Worm (Caenorhabditis elegans): ENCODE results near the gene hsp-17.

The hsp-17 gene

DNA sequence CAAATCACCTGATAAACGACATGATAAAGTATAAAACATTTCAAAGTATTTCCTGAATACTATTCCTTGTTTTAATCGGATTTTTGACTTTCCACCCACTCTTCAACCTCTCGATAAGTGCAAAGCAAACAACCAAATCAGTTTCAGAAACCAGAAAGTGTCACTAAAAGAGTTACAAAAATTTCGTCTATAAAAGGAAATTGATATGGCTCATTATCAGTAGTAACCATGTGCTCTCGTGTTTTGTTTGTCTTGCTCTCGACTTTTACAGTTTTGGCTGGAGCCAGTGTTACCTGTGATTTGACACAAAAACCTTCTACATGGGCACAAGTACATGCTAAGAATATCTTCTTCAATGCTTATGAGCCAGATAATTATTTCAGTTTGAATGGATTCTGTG is 2.0 kb downstream of the hsp-17 start, which contains the start of gene F52E1.14 (continued):
- no peak for TF ChIP-seq saeg-2 (GFP tag; IDR thresholded peaks at IDR 0.05)
- TF ChIP-seq pha-4 (GFP tag; IDR thresholded peaks at IDR 0.05) = no peak
- TF ChIP-seq pha-4 (tag; optimal IDR thresholded peaks at IDR 0.05) = no peak
- TF ChIP-seq ceh-82 (tag; optimal IDR thresholded peaks at IDR 0.05) = no peak
- TF ChIP-seq cey-2 (tag; optimal IDR thresholded peaks at IDR 0.05; ENCODE audit: borderline replicate concordance, insufficient read depth) = peak; percentile 62
- TF ChIP-seq nhr-25 (tag; optimal IDR thresholded peaks at IDR 0.05; ENCODE audit: borderline replicate concordance, insufficient read depth) = no peak
- TF ChIP-seq zip-2 (tag; optimal IDR thresholded peaks at IDR 0.05) = no peak
- peak; percentile 37; the same call in 1 of the 2 replicates for TF ChIP-seq php-3 (GFP tag; IDR thresholded peaks at IDR 0.05)
- 0 out of 2 replicates have a peak, but pooled peaks have one; percentile 5 for TF ChIP-seq nhr-41 (GFP tag; IDR thresholded peaks at IDR 0.05)
- no peak for TF ChIP-seq daf-12 (tag; optimal IDR thresholded peaks at IDR 0.05)

DNA sequence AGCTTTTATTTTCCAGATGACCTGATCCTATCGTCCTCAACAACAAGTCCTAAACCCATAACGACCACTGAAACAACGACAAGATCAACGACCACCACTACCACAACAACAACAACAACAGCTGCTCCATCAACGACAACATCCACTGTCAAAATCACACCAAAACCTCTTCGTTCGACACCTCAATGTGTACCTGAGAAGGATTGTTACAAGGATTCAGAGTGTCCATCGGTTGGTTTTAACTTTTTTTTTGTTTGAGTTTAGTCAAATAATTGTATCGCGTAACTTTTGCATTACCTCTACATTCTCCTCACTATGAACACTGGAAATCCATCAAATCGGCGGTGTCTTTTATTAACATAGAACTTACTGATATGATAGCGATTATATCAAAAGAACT is 5.7 kb downstream of the hsp-17 start:
- TF ChIP-seq unc-62 (GFP tag; optimal IDR thresholded peaks at IDR 0.05 in 1 of 2) (peak in 1 of 2 experiments; percentile 92), unc-62 (tag; optimal IDR thresholded peaks at IDR 0.05) (no peak), lin-29 (GFP tag; IDR thresholded peaks at IDR 0.05) (no peak), daf-16 (GFP tag; optimal IDR thresholded peaks at IDR 0.05) (peak in 1 of 2 experiments; percentile 79), daf-16 (tag; optimal IDR thresholded peaks at IDR 0.05) (no peak)

DNA sequence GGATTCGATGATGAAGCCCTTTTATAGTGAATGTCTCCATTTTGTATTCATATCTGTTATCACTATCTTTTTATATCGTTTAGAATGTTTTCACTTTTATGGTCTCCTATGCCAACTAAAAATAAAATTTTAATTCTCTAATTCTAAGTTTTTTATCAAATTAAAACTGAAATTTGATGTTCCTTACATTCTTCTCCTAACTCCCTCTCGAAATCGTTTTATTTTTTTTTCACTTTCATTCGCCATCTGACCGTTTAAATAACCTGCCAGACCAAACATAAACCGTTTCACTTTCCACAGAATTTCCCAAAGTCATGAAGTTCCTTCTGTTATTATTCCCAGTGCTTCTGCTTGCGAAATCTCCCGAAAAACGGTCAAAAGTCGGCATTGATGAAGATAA is 6.5 kb downstream of the hsp-17 start, which contains the start of gene F52E1.5:
Gene F52E1.5, plus strand, starts transcription at position 301 of the 400 bp plus-strand sequence.
- no peak for TF ChIP-seq hlh-11 (tag; optimal IDR thresholded peaks at IDR 0.05)

DNA sequence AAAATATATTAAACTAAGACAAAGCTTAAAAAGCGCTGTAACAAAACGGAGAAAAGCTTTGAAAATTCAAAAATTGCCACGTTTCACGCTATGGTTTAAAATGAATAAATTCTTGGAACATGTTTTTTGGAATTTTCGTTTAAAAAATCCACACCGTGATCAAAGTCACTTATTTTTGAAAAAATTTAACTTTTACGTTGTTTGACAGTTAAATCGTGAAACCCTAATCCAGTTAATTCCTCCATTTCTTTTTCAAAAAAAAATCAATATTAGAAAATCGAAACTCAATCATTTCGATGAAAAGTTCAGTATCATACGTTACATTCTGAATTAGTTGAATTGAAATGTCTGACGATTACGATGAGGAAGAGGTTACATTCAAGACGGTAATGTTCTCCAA is 9.9 kb downstream of the hsp-17 start, which contains the start of gene F38E1.3:
Gene F38E1.3, plus strand, starts transcription at position 301 of the 400 bp plus-strand sequence.
- TF ChIP-seq daf-8 (GFP tag; IDR thresholded peaks at IDR 0.05) = no peak
- TF ChIP-seq mdl-1 (tag; optimal IDR thresholded peaks at IDR 0.05) = no peak
- no peak for TF ChIP-seq skn-1 (tag; optimal IDR thresholded peaks at IDR 0.05)
- no peak for TF ChIP-seq ztf-7 (tag; optimal IDR thresholded peaks at IDR 0.05)
- no peak for TF ChIP-seq lir-3 (tag; optimal IDR thresholded peaks at IDR 0.05)
- TF ChIP-seq set-16 (GFP tag; IDR thresholded peaks at IDR 0.05) = no peak
- TF ChIP-seq zfp-3 (GFP tag; conservative IDR thresholded peaks at IDR 0.05) = no peak
- no peak for TF ChIP-seq dve-1 (tag; optimal IDR thresholded peaks at IDR 0.05; ENCODE audit: insufficient read depth)
- TF ChIP-seq nhr-11 (tag; optimal IDR thresholded peaks at IDR 0.05) = no peak
- TF ChIP-seq tra-1 (GFP tag; IDR thresholded peaks at IDR 0.05) = no peak
- no peak for TF ChIP-seq lim-7 (GFP tag; IDR thresholded peaks at IDR 0.05)

DNA sequence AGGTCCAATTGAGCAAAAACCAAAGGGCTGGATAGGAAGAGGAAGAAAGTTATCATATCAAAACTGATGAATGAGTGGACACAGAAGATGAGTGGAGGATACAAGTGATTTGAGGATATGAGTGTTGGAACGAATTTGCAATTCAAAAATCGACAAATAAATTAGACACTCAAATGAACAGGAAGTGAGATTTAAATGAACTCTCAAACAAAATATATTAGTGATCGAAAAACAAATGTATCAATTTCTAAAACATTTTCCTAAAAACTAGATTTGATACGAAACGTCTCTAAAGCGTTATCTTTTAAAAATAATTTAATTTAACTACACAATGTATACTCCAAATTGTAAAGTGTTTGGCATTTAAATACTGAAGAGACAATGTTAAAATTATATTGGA is 10.3 kb downstream of the hsp-17 start, which contains the start of gene F38E1.10:
Gene F38E1.10, minus strand, starts transcription at position 101 of the 400 bp plus-strand sequence.
- TF ChIP-seq unc-62 (GFP tag; optimal IDR thresholded peaks at IDR 0.05 in 1 of 2) (peak in 1 of 2 experiments; percentile 6), unc-62 (tag; optimal IDR thresholded peaks at IDR 0.05) (no peak), zip-2 (tag; optimal IDR thresholded peaks at IDR 0.05) (no peak)

DNA sequence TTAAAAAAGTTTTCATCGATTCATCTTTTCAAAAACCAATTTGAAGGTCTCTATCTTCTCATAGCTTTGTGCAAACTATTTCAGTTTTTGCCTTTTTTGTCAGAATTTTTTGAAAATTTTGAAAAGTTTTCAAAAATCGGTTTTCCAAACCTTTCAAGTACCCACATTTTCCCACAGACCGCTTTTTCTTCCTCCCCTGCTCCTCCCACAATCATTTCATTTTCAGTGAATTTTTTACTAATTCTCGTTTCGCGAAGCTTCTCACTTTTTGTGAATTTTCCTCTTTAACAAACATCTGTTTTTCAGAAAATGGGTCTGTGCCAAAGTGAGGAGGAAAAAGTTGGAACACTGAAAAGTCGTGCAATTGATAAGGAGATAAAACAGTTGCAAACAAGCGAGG is 15.0 kb downstream of the hsp-17 start, which contains the start of gene gpa-2:
Gene gpa-2, plus strand, starts transcription at position 301 of the 400 bp plus-strand sequence.
- TF ChIP-seq dve-1 (tag; optimal IDR thresholded peaks at IDR 0.05; ENCODE audit: insufficient read depth) (no peak), ztf-7 (tag; optimal IDR thresholded peaks at IDR 0.05) (no peak), vab-7 (GFP tag; IDR thresholded peaks at IDR 0.05) (no peak), lsy-2 (tag; optimal IDR thresholded peaks at IDR 0.05) (no peak), nhr-111 (GFP tag; optimal IDR thresholded peaks at IDR 0.05) (no peak), Y5F2A.4 (GFP tag; optimal IDR thresholded peaks at IDR 0.05) (no peak), nhr-48 (tag; optimal IDR thresholded peaks at IDR 0.05) (no peak), ama-1 (optimal IDR thresholded peaks at IDR 0.05) (no peak), lim-7 (GFP tag; IDR thresholded peaks at IDR 0.05) (no peak), nhr-42 (GFP tag; IDR thresholded peaks at IDR 0.05) (no peak), daf-12 (tag; optimal IDR thresholded peaks at IDR 0.05) (no peak), lin-29 (GFP tag; IDR thresholded peaks at IDR 0.05) (no peak), nhr-10 (tag; optimal IDR thresholded peaks at IDR 0.05) (no peak)

Data from whole organism, L4 larva.